Fruit fly (Drosophila melanogaster) whole organism, embryonic: ENCODE measurements around the gene CG43403.

ENCODE experiments used
- CG11456 ChIP-seq: fragments of 200-800 bp; sonication (Bioruptor generic); IDR thresholded peaks from 3 replicates; pipeline ENCODE4 v1.3.6; 2022; ENCODE audit warnings: missing biosample characterization, missing genetic modification characterization
- CG15696 ChIP-seq: fragments of 200-800 bp; sonication (Bioruptor generic); optimal IDR thresholded peaks from 2 replicates; lab custom pipeline; 2019; ENCODE audit warnings: missing biosample characterization, mild to moderate bottlenecking, missing genetic modification characterization, moderate library complexity
- CG1603 ChIP-seq: fragments of 200-800 bp; sonication (Bioruptor generic); optimal IDR thresholded peaks from 2 replicates; lab custom pipeline; 2019; ENCODE audit warnings: missing biosample characterization, mild to moderate bottlenecking, missing genetic modification characterization, moderate library complexity
- CG17328 ChIP-seq: fragments of 200-800 bp; sonication (Bioruptor generic); IDR thresholded peaks from 2 replicates; pipeline ENCODE4 v1.3.6; 2022; ENCODE audit warnings: missing biosample characterization, missing genetic modification characterization
- CG17568 ChIP-seq: fragments of 200-800 bp; sonication (Bioruptor generic); optimal IDR thresholded peaks from 2 replicates; lab custom pipeline; 2018; ENCODE audit warnings: missing biosample characterization, mild to moderate bottlenecking, missing genetic modification characterization, moderate library complexity
- CG32772 ChIP-seq: fragments of 200-800 bp; sonication (Bioruptor generic); IDR thresholded peaks from 2 replicates; pipeline ENCODE4 v1.3.6; 2022; ENCODE audit warnings: missing biosample characterization, missing genetic modification characterization
- CG3995 ChIP-seq: fragments of 200-800 bp; sonication (Bioruptor generic); optimal IDR thresholded peaks from 3 replicates; lab custom pipeline; 2016; ENCODE audit warnings: missing biosample characterization, missing genetic modification characterization
- CG6689 ChIP-seq: fragments of 200-800 bp; sonication (Bioruptor generic); IDR thresholded peaks from 2 replicates; pipeline ENCODE4 v1.3.6; 2022; ENCODE audit warnings: missing biosample characterization, missing genetic modification characterization
- CG6791 ChIP-seq: fragments of 200-800 bp; sonication (Bioruptor generic); IDR thresholded peaks from 3 replicates; pipeline ENCODE4 v1.3.6; 2022; ENCODE audit warnings: missing biosample characterization, missing genetic modification characterization; ENCODE audit not compliant: partially characterized antibody
- CG8290 ChIP-seq, 3 experiments: fragments of 200-800 bp; sonication (Bioruptor generic); optimal IDR thresholded peaks; 2 replicates each; lab custom pipeline; 2016 to 2019; ENCODE audit warnings: missing biosample characterization in 3 of 3, missing genetic modification characterization in 3 of 3, mild to moderate bottlenecking in 2 of 3, moderate library complexity in 1 of 3
- CG9609 ChIP-seq: fragments of 200-800 bp; sonication (Bioruptor generic); optimal IDR thresholded peaks from 3 replicates; lab custom pipeline; 2016; ENCODE audit warnings: missing biosample characterization, missing genetic modification characterization
- CkIIα-i1 ChIP-seq: fragments of 200-800 bp; sonication (Bioruptor generic); IDR thresholded peaks from 2 replicates; pipeline ENCODE4 v1.3.6; 2022; ENCODE audit warnings: missing biosample characterization, missing genetic modification characterization
- Dad ChIP-seq: fragments of 200-800 bp; sonication (Bioruptor generic); optimal IDR thresholded peaks from 3 replicates; lab custom pipeline; 2016; ENCODE audit warnings: missing biosample characterization, missing genetic modification characterization
- Dip3 ChIP-seq: fragments of 200-800 bp; sonication (Bioruptor generic); optimal IDR thresholded peaks from 3 replicates; lab custom pipeline; 2016; ENCODE audit warnings: missing biosample characterization, missing genetic modification characterization
- Ets97D ChIP-seq: fragments of 200-800 bp; sonication (Bioruptor generic); optimal IDR thresholded peaks from 3 replicates; lab custom pipeline; 2016; ENCODE audit warnings: missing biosample characterization, missing genetic modification characterization
- Fer2 ChIP-seq: fragments of 200-800 bp; sonication (Bioruptor generic); optimal IDR thresholded peaks from 2 replicates; lab custom pipeline; 2018; ENCODE audit warnings: missing biosample characterization, mild to moderate bottlenecking, missing genetic modification characterization, moderate library complexity
- Fer3 ChIP-seq: fragments of 200-800 bp; sonication (Bioruptor generic); optimal IDR thresholded peaks from 2 replicates; lab custom pipeline; 2018; ENCODE audit warnings: missing biosample characterization, mild to moderate bottlenecking, missing genetic modification characterization, moderate library complexity
- Hr51 ChIP-seq, 2 experiments: fragments of 200-800 bp; sonication (Bioruptor generic); optimal IDR thresholded peaks; 2 replicates in 1 of 2; 3 replicates in 1 of 2; lab custom pipeline; 2016 to 2018; ENCODE audit warnings: missing biosample characterization in 2 of 2, missing genetic modification characterization in 2 of 2, mild to moderate bottlenecking in 1 of 2, moderate library complexity in 1 of 2
- Hr78 ChIP-seq, 2 experiments: fragments of 200-800 bp in 1 of 2; fragments of >200 bp in 1 of 2; sonication (Bioruptor generic) in 1 of 2; optimal IDR thresholded peaks; 2 replicates each; lab custom pipeline; 2017 to 2019; ENCODE audit warnings: missing biosample characterization in 2 of 2, missing genetic modification characterization in 2 of 2, mild to moderate bottlenecking in 1 of 2, moderate library complexity in 1 of 2
- Myb ChIP-seq: fragments of 200-800 bp; sonication (Bioruptor generic); optimal IDR thresholded peaks from 2 replicates; lab custom pipeline; 2016; ENCODE audit warnings: missing biosample characterization, missing genetic modification characterization
- NK7.1 ChIP-seq: fragments of 200-800 bp; sonication (Bioruptor generic); optimal IDR thresholded peaks from 3 replicates; lab custom pipeline; 2016; ENCODE audit warnings: missing biosample characterization, missing genetic modification characterization
- Side ChIP-seq: fragments of 200-800 bp; sonication (Bioruptor generic); optimal IDR thresholded peaks from 2 replicates; lab custom pipeline; 2016; ENCODE audit warnings: missing biosample characterization, missing genetic modification characterization
- Sry-δ ChIP-seq: fragments of 200-800 bp; sonication (Bioruptor generic); optimal IDR thresholded peaks from 2 replicates; lab custom pipeline; 2016; ENCODE audit warnings: missing biosample characterization, missing genetic modification characterization
- al ChIP-seq: fragments of 200-800 bp; sonication (Bioruptor generic); IDR thresholded peaks from 2 replicates; pipeline ENCODE4 v1.3.6; 2022; ENCODE audit warnings: missing biosample characterization, missing genetic modification characterization
- ap ChIP-seq: fragments of 200-800 bp; sonication (Bioruptor generic); IDR thresholded peaks from 2 replicates; pipeline ENCODE4 v1.3.6; 2022; ENCODE audit warnings: missing biosample characterization, missing genetic modification characterization
- bab2 ChIP-seq: fragments of 200-800 bp; sonication (Bioruptor generic); optimal IDR thresholded peaks from 2 replicates; lab custom pipeline; 2016; ENCODE audit warnings: missing biosample characterization, missing genetic modification characterization
- dan ChIP-seq: fragments of 200-800 bp; sonication (Bioruptor generic); IDR thresholded peaks from 2 replicates; pipeline ENCODE4 v1.3.6; 2022; ENCODE audit warnings: missing biosample characterization, missing genetic modification characterization
- fu2 ChIP-seq: fragments of 200-800 bp; sonication (Bioruptor generic); optimal IDR thresholded peaks from 2 replicates; lab custom pipeline; 2016; ENCODE audit warnings: missing biosample characterization, missing genetic modification characterization
- gcm2 ChIP-seq: fragments of 200-800 bp; sonication (Bioruptor generic); optimal IDR thresholded peaks from 2 replicates; lab custom pipeline; 2016; ENCODE audit warnings: missing biosample characterization, missing genetic modification characterization
- gem ChIP-seq: fragments of 200-800 bp; sonication (Bioruptor generic); optimal IDR thresholded peaks from 2 replicates; lab custom pipeline; 2019; ENCODE audit warnings: missing biosample characterization, mild to moderate bottlenecking, missing genetic modification characterization, moderate library complexity
- grn ChIP-seq: fragments of 200-800 bp; sonication (Bioruptor generic); optimal IDR thresholded peaks from 3 replicates; lab custom pipeline; 2017; ENCODE audit warnings: missing biosample characterization, missing genetic modification characterization
- hkb ChIP-seq, 2 experiments: fragments of 200-800 bp in 1 of 2; fragments of >200 bp in 1 of 2; sonication (Bioruptor generic) in 1 of 2; IDR thresholded peaks in 1 of 2; optimal IDR thresholded peaks in 1 of 2; 2 replicates each; pipeline versions ENCODE4 v1.3.6 to Lab custom; 2017 to 2022; ENCODE audit warnings: missing biosample characterization in 1 of 2, missing genetic modification characterization in 1 of 2
- nerfin-1 ChIP-seq: fragments of 200-800 bp; sonication (Bioruptor generic); optimal IDR thresholded peaks from 3 replicates; lab custom pipeline; 2019; ENCODE audit warnings: missing biosample characterization, mild to moderate bottlenecking, missing genetic modification characterization, moderate library complexity
- p53 ChIP-seq: fragments of 200-800 bp; sonication (Bioruptor generic); optimal IDR thresholded peaks from 2 replicates; lab custom pipeline; 2016; ENCODE audit warnings: missing biosample characterization, missing genetic modification characterization
- pros ChIP-seq: fragments of 200-800 bp; sonication (Bioruptor generic); optimal IDR thresholded peaks from 3 replicates; lab custom pipeline; 2019; ENCODE audit warnings: missing biosample characterization, mild to moderate bottlenecking, missing genetic modification characterization, moderate library complexity
- ranshi ChIP-seq: fragments of 200-800 bp; sonication (Bioruptor generic); IDR thresholded peaks from 2 replicates; pipeline ENCODE4 v1.3.6; 2022; ENCODE audit warnings: missing biosample characterization, missing genetic modification characterization
- ro ChIP-seq: fragments of 200-800 bp; sonication (Bioruptor generic); IDR thresholded peaks from 2 replicates; pipeline ENCODE4 v1.3.6; 2022; ENCODE audit warnings: missing biosample characterization, missing genetic modification characterization
- scrt ChIP-seq: fragments of 200-800 bp; sonication (Bioruptor generic); optimal IDR thresholded peaks from 2 replicates; lab custom pipeline; 2018; ENCODE audit warnings: missing biosample characterization, mild to moderate bottlenecking, missing genetic modification characterization, moderate library complexity
- sd ChIP-seq: fragments of 200-800 bp; sonication (Bioruptor generic); optimal IDR thresholded peaks from 3 replicates; lab custom pipeline; 2018; ENCODE audit warnings: missing biosample characterization, mild to moderate bottlenecking, missing genetic modification characterization, moderate library complexity
- shn ChIP-seq: fragments of 200-800 bp; sonication (Bioruptor generic); optimal IDR thresholded peaks from 3 replicates; lab custom pipeline; 2016; ENCODE audit warnings: missing biosample characterization, missing genetic modification characterization
- sisA ChIP-seq: fragments of 200-800 bp; sonication (Bioruptor generic); IDR thresholded peaks from 2 replicates; pipeline ENCODE4 v1.3.6; 2022; ENCODE audit warnings: missing biosample characterization, missing genetic modification characterization
- slp2 ChIP-seq: fragments of 200-800 bp; sonication (Bioruptor generic); optimal IDR thresholded peaks from 2 replicates; lab custom pipeline; 2016; ENCODE audit warnings: missing biosample characterization, missing genetic modification characterization
- ssp ChIP-seq: fragments of 200-800 bp; sonication (Bioruptor generic); IDR thresholded peaks from 2 replicates; pipeline ENCODE4 v1.3.6; 2022; ENCODE audit warnings: missing biosample characterization, missing genetic modification characterization
- unc-4 ChIP-seq: fragments of 200-800 bp; sonication (Bioruptor generic); IDR thresholded peaks from 2 replicates; pipeline ENCODE4 v1.3.6; 2022; ENCODE audit warnings: missing biosample characterization, missing genetic modification characterization; ENCODE audit not compliant: partially characterized antibody
- unpg ChIP-seq: fragments of 200-800 bp; sonication (Bioruptor generic); optimal IDR thresholded peaks from 3 replicates; lab custom pipeline; 2018; ENCODE audit warnings: missing biosample characterization, mild to moderate bottlenecking, missing genetic modification characterization, moderate library complexity
- vfl ChIP-seq: fragments of 200-800 bp; sonication (Bioruptor generic); optimal IDR thresholded peaks from 2 replicates; lab custom pipeline; 2016; ENCODE audit warnings: missing biosample characterization, missing genetic modification characterization
- yki ChIP-seq: fragments of >200 bp; optimal IDR thresholded peaks from 3 replicates; lab custom pipeline; 2018
- zfh1 ChIP-seq: fragments of 200-800 bp; sonication (Bioruptor generic); IDR thresholded peaks from 3 replicates; pipeline ENCODE4 v1.3.6; 2022; ENCODE audit warnings: missing biosample characterization, missing genetic modification characterization

Gene CG43403

DNA sequence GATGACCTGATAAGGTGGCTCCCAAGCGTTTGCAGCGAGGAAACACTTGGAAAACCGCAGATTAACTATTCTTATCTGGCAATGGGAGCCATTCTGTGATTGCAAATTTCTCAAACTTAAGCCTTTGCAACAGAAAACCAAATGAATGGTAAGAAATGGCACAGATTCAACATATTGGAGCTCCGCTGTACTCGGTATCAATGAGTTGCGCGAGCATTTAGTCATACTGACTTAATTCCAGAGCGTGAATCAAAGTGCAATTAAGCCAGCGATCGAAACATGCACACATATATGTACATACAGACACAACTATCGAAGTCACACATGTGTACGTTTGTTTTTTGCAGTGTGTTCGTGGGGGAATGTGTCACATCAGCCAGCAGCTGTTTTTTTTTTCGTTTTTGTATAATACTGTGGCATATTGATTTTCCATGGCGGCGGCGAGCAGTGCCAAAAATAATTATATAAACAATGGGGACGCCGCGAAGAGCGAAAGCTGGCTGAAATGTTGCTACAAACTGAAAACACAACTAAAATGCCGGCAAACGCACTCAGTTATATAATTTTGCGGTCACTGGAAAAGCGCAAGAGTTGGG, 35.4 kb upstream of the CG43403 start (continued):
- no peak for TF ChIP-seq NK7.1 (GFP tag; lab: Kevin White, UChicago)

DNA sequence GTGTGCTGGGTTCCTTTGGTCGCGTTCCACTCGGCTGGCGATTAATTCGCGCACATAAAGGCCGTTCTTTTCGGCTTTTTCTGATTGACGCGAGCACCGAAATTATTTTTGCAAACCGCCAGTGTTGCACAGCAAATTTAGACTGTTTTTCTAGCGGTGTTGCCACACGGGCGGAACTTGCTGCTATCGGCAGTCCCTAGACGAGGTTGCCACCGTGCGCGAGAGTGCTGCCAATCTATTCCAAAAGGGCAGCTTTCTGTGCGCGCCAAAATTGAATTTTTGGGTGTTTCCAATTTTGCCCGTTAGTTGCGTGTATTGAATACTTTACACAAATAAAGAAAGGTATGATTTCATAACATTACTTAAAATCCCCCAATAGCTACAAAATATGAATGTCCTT, 34.7 kb upstream of the CG43403 start, which contains the start of gene Drp1:
Gene Drp1, minus strand, starts transcription at position 146 of the 400 bp plus-strand sequence.
- TF ChIP-seq fu2 (peak; percentile 63), Hr78 (GFP tag; optimal IDR thresholded peaks at IDR 0.05; lab: Kevin White, UChicago) (no peak), ro (GFP tag; lab: Robert Waterston, UW) (no peak), sd (tag; lab: Kevin White, UChicago) (no peak), unc-4 (GFP tag; lab: Robert Waterston, UW) (peak; percentile 73), ranshi (GFP tag; lab: Robert Waterston, UW) (0 out of 2 replicates have a peak, but pooled peaks have one; percentile 49), Ets97D (GFP tag; lab: Kevin White, UChicago) (peak; percentile 87), Dad (peak; percentile 31), ssp (GFP tag; lab: Robert Waterston, UW) (no peak), ap (GFP tag; lab: Robert Waterston, UW) (no peak), zfh1 (GFP tag; lab: Robert Waterston, UW) (peak; percentile 63; the same call in 1 of the 3 replicates), Hr51 (GFP tag; optimal IDR thresholded peaks at IDR 0.05; lab: Kevin White, UChicago) (peak in 1 of 2 experiments; percentile 44), CG11456 (peak; percentile 74; the same call in 2 of the 3 replicates), CG3995 (GFP tag; lab: Kevin White, UChicago) (peak; percentile 5), CG8290 (GFP tag; optimal IDR thresholded peaks at IDR 0.05; lab: Kevin White, UChicago) (peak; percentile 78), CG8290 (tag; optimal IDR thresholded peaks at IDR 0.05; lab: Kevin White, UChicago) (peak; percentile 54 to 89), CG9609 (GFP tag; lab: Kevin White, UChicago) (peak; percentile 63), CG15696 (peak; percentile 27), Side (peak; percentile 46), dan (GFP tag; lab: Robert Waterston, UW) (no peak), bab2 (GFP tag; lab: Kevin White, UChicago) (peak; percentile 63), shn (GFP tag; lab: Kevin White, UChicago) (peak; percentile 41), CG17328 (GFP tag; lab: Robert Waterston, UW) (peak; percentile 27; the same call in 1 of the 2 replicates), slp2 (GFP tag; lab: Kevin White, UChicago) (peak; percentile 30), CG6689 (no peak), Fer2 (tag; lab: Kevin White, UChicago) (no peak), nerfin-1 (tag; lab: Kevin White, UChicago) (peak; percentile 39), gem (no peak), CG32772 (GFP tag; lab: Robert Waterston, UW) (peak; percentile 37; the same call in 1 of the 2 replicates), CG17568 (no peak), gcm2 (GFP tag; lab: Kevin White, UChicago) (no peak), grn (GFP tag; lab: Kevin White, UChicago) (no peak), sisA (peak; percentile 63), p53 (GFP tag; lab: Kevin White, UChicago) (peak; percentile 62), Myb (GFP tag; lab: Kevin White, UChicago) (peak; percentile 66), Sry-δ (GFP tag; lab: Kevin White, UChicago) (peak; percentile 75), unpg (GFP tag; lab: Kevin White, UChicago) (no peak), Dip3 (GFP tag; lab: Kevin White, UChicago) (peak; percentile 63), yki (lab: Kevin White, UChicago) (no peak), al (GFP tag; lab: Robert Waterston, UW) (no peak), CG6791 (GFP tag; lab: Robert Waterston, UW) (peak; percentile 80), Fer3 (peak; percentile 33), pros (no peak), CkIIα-i1 (GFP tag; lab: Robert Waterston, UW) (no peak), CG1603 (tag; lab: Kevin White, UChicago) (peak; percentile 90), scrt (no peak), hkb (optimal IDR thresholded peaks at IDR 0.05; lab: Kevin White, UChicago) (peak; percentile 80), hkb (GFP tag; IDR thresholded peaks at IDR 0.05; lab: Robert Waterston, UW) (peak; percentile 31; the same call in 1 of the 2 replicates), vfl (GFP tag; lab: Kevin White, UChicago) (peak; percentile 48)
